Worm (Caenorhabditis elegans): ENCODE data around the gene K03B8.8.

K03B8.8 gene

DNA sequence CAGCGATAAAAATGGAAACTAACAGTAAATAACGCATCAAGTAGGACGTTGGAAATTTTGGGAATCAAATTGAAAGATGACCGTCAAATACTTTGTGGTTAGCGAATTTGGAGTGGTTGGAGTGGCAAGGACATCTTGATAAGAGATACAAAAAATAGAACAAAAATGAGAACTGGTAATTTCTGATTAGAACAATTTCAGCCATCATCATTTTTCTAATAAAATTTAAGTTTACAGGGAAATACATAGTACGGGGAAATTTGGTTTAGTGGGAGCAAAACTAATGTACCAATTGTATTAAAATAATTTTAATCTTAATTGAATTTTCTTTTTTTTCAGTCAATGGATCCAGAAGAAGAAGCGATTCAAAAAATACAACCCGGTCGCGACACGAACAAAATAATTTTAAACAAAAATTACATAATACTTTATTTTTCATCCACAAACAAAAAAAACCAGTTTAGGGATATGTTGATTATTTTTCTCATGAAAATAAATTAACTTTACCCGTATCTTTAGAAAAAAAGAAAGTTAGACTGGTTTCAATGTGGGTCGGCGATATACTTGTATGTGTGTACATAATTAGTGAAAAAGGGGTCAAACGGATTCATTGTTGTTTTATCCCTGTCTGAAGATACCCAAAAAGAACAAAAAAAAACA lies at the start of gene K03B8.8, which contains the start of gene grl-3:
TSS of gene K03B8.8 (minus strand) at position 101 of the 660 bp plus-strand sequence.
TSS of gene grl-3 (plus strand) at position 610 of the 660 bp plus-strand sequence.
- TF ChIP-seq cog-1 (tag; optimal IDR thresholded peaks at IDR 0.05) (no peak), tab-1 (GFP tag; IDR thresholded peaks at IDR 0.05) (no peak), med-1 (GFP tag; optimal IDR thresholded peaks at IDR 0.05; ENCODE audit: insufficient read depth) (no peak), ztf-23 (GFP tag; IDR thresholded peaks at IDR 0.05) (no peak), flt-1 (GFP tag; IDR thresholded peaks at IDR 0.05) (no peak), klf-2 (GFP tag; conservative IDR thresholded peaks at IDR 0.05) (no peak), ztf-29 (GFP tag; IDR thresholded peaks at IDR 0.05) (no peak), T22C8.4 (GFP tag; IDR thresholded peaks at IDR 0.05) (no peak), ref-1 (GFP tag; conservative IDR thresholded peaks at IDR 0.05) (no peak)

DNA sequence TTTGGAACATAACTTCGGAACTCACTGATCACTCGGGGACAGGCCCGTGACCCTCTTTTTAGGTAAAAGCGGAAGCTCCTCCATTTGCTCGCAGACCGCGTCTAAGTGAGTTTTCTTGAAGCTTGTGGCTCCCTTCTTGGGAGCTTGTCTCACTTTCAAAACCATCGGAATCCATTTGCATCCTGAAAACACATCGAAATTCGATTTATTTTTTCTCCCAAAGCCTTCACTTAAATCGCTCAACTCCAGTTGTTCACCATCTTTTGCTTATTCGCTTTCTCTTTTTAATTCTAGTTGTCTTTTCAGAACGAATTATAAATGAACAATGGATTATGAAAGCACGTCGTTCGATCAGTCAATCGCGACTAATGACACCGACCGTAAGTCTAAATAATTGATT lies 48.5 kb upstream of the K03B8.8 start, which contains the start of gene T11F9.1:
TSS of gene T11F9.1 (plus strand) at position 301 of the 400 bp plus-strand sequence.
- TF ChIP-seq ztf-29 (GFP tag; IDR thresholded peaks at IDR 0.05) (no peak), ztf-23 (GFP tag; IDR thresholded peaks at IDR 0.05) (no peak), klf-2 (GFP tag; conservative IDR thresholded peaks at IDR 0.05) (no peak), med-1 (GFP tag; optimal IDR thresholded peaks at IDR 0.05; ENCODE audit: insufficient read depth) (no peak), tab-1 (GFP tag; IDR thresholded peaks at IDR 0.05) (no peak), T22C8.4 (GFP tag; IDR thresholded peaks at IDR 0.05) (no peak), flt-1 (GFP tag; IDR thresholded peaks at IDR 0.05) (no peak), cog-1 (tag; optimal IDR thresholded peaks at IDR 0.05) (no peak), ref-1 (GFP tag; conservative IDR thresholded peaks at IDR 0.05) (no peak)

DNA sequence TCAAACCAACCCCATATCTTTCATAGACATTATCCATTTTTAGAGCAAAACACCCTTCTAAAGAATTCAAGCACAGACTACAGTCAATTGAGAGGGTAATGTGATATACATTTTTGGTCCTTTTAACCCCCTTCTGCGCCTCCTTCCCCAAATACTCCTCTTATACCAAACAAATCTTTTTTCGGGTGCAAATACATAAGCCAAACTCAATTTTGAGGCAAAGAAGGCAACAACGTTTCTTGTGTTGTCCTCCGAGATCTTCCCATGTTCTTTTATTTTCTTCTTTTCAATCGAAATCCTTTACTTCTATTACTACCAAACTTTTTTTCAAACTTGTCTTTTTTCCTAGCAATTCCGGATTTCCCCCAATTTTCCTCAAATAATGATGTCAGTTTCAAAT lies 44.1 kb upstream of the K03B8.8 start:
- TF ChIP-seq tab-1 (GFP tag; IDR thresholded peaks at IDR 0.05): no peak
- TF ChIP-seq cog-1 (tag; optimal IDR thresholded peaks at IDR 0.05): no peak
- TF ChIP-seq ref-1 (GFP tag; conservative IDR thresholded peaks at IDR 0.05): no peak
- no peak for TF ChIP-seq ztf-23 (GFP tag; IDR thresholded peaks at IDR 0.05)
- TF ChIP-seq med-1 (GFP tag; optimal IDR thresholded peaks at IDR 0.05; ENCODE audit: insufficient read depth): no peak
- TF ChIP-seq flt-1 (GFP tag; IDR thresholded peaks at IDR 0.05): no peak
- no peak for TF ChIP-seq T22C8.4 (GFP tag; IDR thresholded peaks at IDR 0.05)
- TF ChIP-seq ztf-29 (GFP tag; IDR thresholded peaks at IDR 0.05): no peak
- no peak for TF ChIP-seq klf-2 (GFP tag; conservative IDR thresholded peaks at IDR 0.05)

DNA sequence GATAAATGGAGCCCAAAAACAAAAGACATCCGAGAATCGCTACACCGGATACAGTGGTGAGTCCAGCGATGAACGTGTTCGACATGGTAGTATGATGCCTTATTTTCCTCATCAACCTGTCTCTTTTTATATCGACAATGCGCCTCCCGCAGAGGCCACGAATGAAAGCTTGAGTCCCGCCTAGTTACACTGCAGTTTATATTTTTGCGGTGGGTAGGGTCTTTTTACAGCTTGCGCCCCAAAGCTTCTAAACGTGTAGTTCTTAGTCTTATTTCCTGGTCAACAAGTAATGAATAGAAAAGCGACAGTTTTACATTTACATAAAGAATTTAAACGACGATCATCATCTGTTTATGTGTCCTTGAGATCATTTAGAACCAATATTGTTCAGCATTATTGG lies 39.5 kb upstream of the K03B8.8 start, which contains the start of gene col-156:
TSS of gene col-156 (minus strand) at position 101 of the 400 bp plus-strand sequence.
- no peak for TF ChIP-seq med-1 (GFP tag; optimal IDR thresholded peaks at IDR 0.05; ENCODE audit: insufficient read depth)
- TF ChIP-seq ref-1 (GFP tag; conservative IDR thresholded peaks at IDR 0.05): no peak
- TF ChIP-seq klf-2 (GFP tag; conservative IDR thresholded peaks at IDR 0.05): no peak
- TF ChIP-seq cog-1 (tag; optimal IDR thresholded peaks at IDR 0.05): no peak
- TF ChIP-seq flt-1 (GFP tag; IDR thresholded peaks at IDR 0.05): no peak
- no peak for TF ChIP-seq tab-1 (GFP tag; IDR thresholded peaks at IDR 0.05)
- no peak for TF ChIP-seq ztf-29 (GFP tag; IDR thresholded peaks at IDR 0.05)
- no peak for TF ChIP-seq ztf-23 (GFP tag; IDR thresholded peaks at IDR 0.05)
- TF ChIP-seq T22C8.4 (GFP tag; IDR thresholded peaks at IDR 0.05): no peak

DNA sequence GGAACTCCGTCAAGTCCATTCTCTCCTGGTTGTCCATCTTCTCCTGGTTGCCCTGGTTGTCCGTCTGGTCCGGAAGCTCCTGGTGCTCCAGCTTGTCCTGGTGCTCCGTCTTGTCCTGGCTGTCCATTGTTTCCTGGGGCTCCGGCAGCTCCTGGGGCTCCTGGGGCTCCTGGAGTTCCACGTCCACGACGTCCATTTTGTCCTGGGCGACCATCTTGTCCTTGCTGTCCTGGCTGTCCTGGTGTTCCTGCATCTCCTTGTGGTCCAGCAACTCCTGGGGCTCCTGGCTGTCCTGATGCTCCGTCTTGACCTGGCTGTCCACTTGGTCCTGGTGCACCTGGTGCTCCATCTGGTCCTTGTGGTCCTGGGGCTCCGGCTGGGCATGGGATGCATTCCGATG lies 38.6 kb upstream of the K03B8.8 start:
- TF ChIP-seq tab-1 (GFP tag; IDR thresholded peaks at IDR 0.05) (no peak), T22C8.4 (GFP tag; IDR thresholded peaks at IDR 0.05) (no peak), ztf-23 (GFP tag; IDR thresholded peaks at IDR 0.05) (no peak), ztf-29 (GFP tag; IDR thresholded peaks at IDR 0.05) (no peak), flt-1 (GFP tag; IDR thresholded peaks at IDR 0.05) (no peak), med-1 (GFP tag; optimal IDR thresholded peaks at IDR 0.05; ENCODE audit: insufficient read depth) (no peak), klf-2 (GFP tag; conservative IDR thresholded peaks at IDR 0.05) (no peak), ref-1 (GFP tag; conservative IDR thresholded peaks at IDR 0.05) (no peak), cog-1 (tag; optimal IDR thresholded peaks at IDR 0.05) (no peak)

DNA sequence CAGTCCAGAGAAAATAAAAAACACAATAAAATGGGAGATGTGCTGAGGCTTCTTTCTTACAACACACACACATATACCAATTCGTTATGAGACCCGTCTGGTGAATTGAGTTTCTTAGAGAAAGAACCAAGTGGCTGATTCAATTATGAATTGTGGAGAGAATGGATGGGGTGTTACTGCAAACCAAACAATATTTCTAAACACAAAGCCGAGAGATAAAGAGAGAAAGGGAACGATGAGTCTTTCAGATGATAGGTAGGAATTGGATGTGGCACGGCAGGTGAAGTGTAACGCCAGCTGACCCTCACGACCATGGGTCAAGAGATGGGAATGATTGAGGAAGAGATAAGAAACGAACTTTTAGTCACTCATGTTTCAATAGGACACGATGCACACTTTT lies 35.5 kb upstream of the K03B8.8 start, which contains the start of gene mig-17:
TSS of gene mig-17 (plus strand) at position 389 of the 400 bp plus-strand sequence.
- TF ChIP-seq med-1 (GFP tag; optimal IDR thresholded peaks at IDR 0.05; ENCODE audit: insufficient read depth) (no peak), ref-1 (GFP tag; conservative IDR thresholded peaks at IDR 0.05) (no peak), tab-1 (GFP tag; IDR thresholded peaks at IDR 0.05) (no peak), cog-1 (tag; optimal IDR thresholded peaks at IDR 0.05) (no peak), ztf-29 (GFP tag; IDR thresholded peaks at IDR 0.05) (no peak), flt-1 (GFP tag; IDR thresholded peaks at IDR 0.05) (no peak), ztf-23 (GFP tag; IDR thresholded peaks at IDR 0.05) (no peak), T22C8.4 (GFP tag; IDR thresholded peaks at IDR 0.05) (no peak), klf-2 (GFP tag; conservative IDR thresholded peaks at IDR 0.05) (no peak)

DNA sequence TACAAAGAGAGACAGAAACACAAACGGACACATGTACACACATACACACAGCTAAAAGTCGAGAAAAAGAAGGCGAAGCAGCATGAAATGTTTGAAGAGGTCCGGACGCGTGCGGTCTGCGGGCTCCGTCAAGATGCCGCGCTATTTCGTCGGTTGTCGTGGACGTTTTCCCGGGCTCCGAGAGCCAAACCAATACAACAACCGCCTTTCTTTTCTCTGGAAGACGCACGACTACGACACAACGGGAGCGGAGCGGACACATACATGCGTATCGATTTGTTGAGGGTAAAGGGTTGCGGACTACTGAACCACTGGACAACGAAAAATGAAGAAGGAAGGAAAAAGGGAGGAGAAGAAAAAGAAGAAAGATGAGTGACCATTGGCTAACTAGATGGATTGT lies 34.6 kb upstream of the K03B8.8 start:
- TF ChIP-seq cog-1 (tag; optimal IDR thresholded peaks at IDR 0.05) (no peak), T22C8.4 (GFP tag; IDR thresholded peaks at IDR 0.05) (peak; percentile 41; the same call in 1 of the 2 replicates)

DNA sequence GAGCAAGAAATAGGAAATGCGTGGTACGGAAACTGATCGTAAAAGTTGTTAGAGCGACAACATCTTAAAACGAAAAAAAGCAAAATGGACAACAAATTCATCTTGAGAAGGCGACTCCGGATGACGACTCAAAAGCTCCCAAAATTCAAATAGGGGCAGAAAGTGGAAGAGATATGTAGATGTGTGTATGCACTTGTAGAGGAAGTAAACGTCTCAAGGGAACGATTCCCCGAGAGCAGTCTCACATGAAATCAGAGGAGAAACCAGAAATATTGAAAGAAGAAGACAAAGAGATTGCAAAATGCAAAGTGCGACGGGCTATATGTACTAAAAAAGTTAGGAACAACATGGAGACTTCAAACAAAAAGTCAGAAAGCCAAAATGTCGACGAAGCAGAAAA lies 32.7 kb upstream of the K03B8.8 start, which contains the start of gene F57B7.2:
TSS of gene F57B7.2 (minus strand) at position 101 of the 400 bp plus-strand sequence.
- TF ChIP-seq cog-1 (tag; optimal IDR thresholded peaks at IDR 0.05) (no peak), ref-1 (GFP tag; conservative IDR thresholded peaks at IDR 0.05) (no peak), flt-1 (GFP tag; IDR thresholded peaks at IDR 0.05) (no peak), ztf-23 (GFP tag; IDR thresholded peaks at IDR 0.05) (no peak), T22C8.4 (GFP tag; IDR thresholded peaks at IDR 0.05) (no peak), med-1 (GFP tag; optimal IDR thresholded peaks at IDR 0.05; ENCODE audit: insufficient read depth) (no peak), klf-2 (GFP tag; conservative IDR thresholded peaks at IDR 0.05) (no peak), ztf-29 (GFP tag; IDR thresholded peaks at IDR 0.05) (no peak), tab-1 (GFP tag; IDR thresholded peaks at IDR 0.05) (no peak)

DNA sequence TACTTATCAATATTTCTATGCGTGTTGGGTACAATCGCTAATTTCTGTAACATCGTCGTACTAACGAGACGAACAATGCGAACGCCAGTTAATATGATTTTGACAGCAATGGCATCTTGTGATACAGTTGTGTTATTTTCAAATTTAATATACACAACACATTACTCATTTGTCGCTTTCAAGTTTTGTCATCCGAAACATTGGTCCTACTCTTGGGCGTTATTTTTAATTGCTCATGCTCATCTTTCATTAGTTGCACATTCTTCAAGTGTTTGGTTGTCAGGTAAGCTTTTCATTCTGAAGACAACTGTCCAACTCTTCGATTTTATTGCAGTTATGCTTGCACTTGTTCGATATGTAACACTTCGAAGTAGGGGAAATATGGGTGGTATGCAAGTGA lies 28.4 kb upstream of the K03B8.8 start:
- no peak for TF ChIP-seq ztf-23 (GFP tag; IDR thresholded peaks at IDR 0.05)
- no peak for TF ChIP-seq T22C8.4 (GFP tag; IDR thresholded peaks at IDR 0.05)
- no peak for TF ChIP-seq tab-1 (GFP tag; IDR thresholded peaks at IDR 0.05)
- TF ChIP-seq flt-1 (GFP tag; IDR thresholded peaks at IDR 0.05): no peak
- no peak for TF ChIP-seq ref-1 (GFP tag; conservative IDR thresholded peaks at IDR 0.05)
- no peak for TF ChIP-seq cog-1 (tag; optimal IDR thresholded peaks at IDR 0.05)
- TF ChIP-seq ztf-29 (GFP tag; IDR thresholded peaks at IDR 0.05): no peak
- TF ChIP-seq klf-2 (GFP tag; conservative IDR thresholded peaks at IDR 0.05): no peak
- TF ChIP-seq med-1 (GFP tag; optimal IDR thresholded peaks at IDR 0.05; ENCODE audit: insufficient read depth): no peak
